Fruit fly (Drosophila melanogaster): ENCODE measurements around the gene DCX-EMAP.

DCX-EMAP gene

dm6 chr3L:14962729-14963128 is 59.1 kb downstream of the DCX-EMAP start:
- TF ChIP-seq Xbp1 (GFP tag; optimal IDR thresholded peaks at IDR 0.05) (no peak), CG1647 (GFP tag; optimal IDR thresholded peaks at IDR 0.05) (no peak), Deaf1 (tag; optimal IDR thresholded peaks at IDR 0.05) (no peak), twi (tag; optimal IDR thresholded peaks at IDR 0.05) (peak; percentile 86), pros (GFP tag; optimal IDR thresholded peaks at IDR 0.05) (peak; percentile 88), CG7745 (tag; optimal IDR thresholded peaks at IDR 0.05) (peak; percentile 37), kni (GFP tag; optimal IDR thresholded peaks at IDR 0.05) (peak; percentile 86), tll (GFP tag; optimal IDR thresholded peaks at IDR 0.05) (peak in 1 of 2 experiments; percentile 31), CG6254 (GFP tag; optimal IDR thresholded peaks at IDR 0.05) (peak; percentile 32), CG8924 (tag; optimal IDR thresholded peaks at IDR 0.05) (peak; percentile 9), cad (GFP tag; optimal IDR thresholded peaks at IDR 0.05) (peak; percentile 22), CG18599 (GFP tag; optimal IDR thresholded peaks at IDR 0.05) (no peak), sqz (GFP tag; optimal IDR thresholded peaks at IDR 0.05) (peak; percentile 18), sens (GFP tag) (peak; percentile 50), crol (GFP tag; IDR thresholded peaks at IDR 0.05) (peak; percentile 92), Atf3 (GFP tag; optimal IDR thresholded peaks at IDR 0.05) (no peak), CG11398 (GFP tag; optimal IDR thresholded peaks at IDR 0.05) (no peak), Myb (GFP tag; optimal IDR thresholded peaks at IDR 0.05) (no peak), onecut (GFP tag; IDR thresholded peaks at IDR 0.05) (peak; percentile 50; the same call in 1 of the 2 replicates), CG5953 (GFP tag; IDR thresholded peaks at IDR 0.05) (no peak), zen (tag; optimal IDR thresholded peaks at IDR 0.05) (peak; percentile 3), CG11456 (GFP tag; IDR thresholded peaks at IDR 0.05) (no peak), Dp (GFP tag; optimal IDR thresholded peaks at IDR 0.05) (no peak), Stat92E (GFP tag; optimal IDR thresholded peaks at IDR 0.05) (peak in 1 of 3 experiments; percentile 48), CG2199 (GFP tag; IDR thresholded peaks at IDR 0.05) (peak; percentile 88), nerfin-1 (tag; optimal IDR thresholded peaks at IDR 0.05) (no peak), unc-4 (GFP tag; IDR thresholded peaks at IDR 0.05; ENCODE audit: partially characterized antibody) (no peak)

dm6 chr3L:14964862-14965261 is 61.3 kb downstream of the DCX-EMAP start:
- TF ChIP-seq CG34224 (GFP tag; IDR thresholded peaks at IDR 0.05; ENCODE audit: partially characterized antibody): no peak
- no peak for TF ChIP-seq PHDP (tag; optimal IDR thresholded peaks at IDR 0.05)
- peak; percentile 77 for TF ChIP-seq CG15479 (GFP tag; optimal IDR thresholded peaks at IDR 0.05)
- TF ChIP-seq CG18262 (tag; optimal IDR thresholded peaks at IDR 0.05): no peak
- no peak for TF ChIP-seq hbn (GFP tag; IDR thresholded peaks at IDR 0.05; ENCODE audit: partially characterized antibody)
- no peak for TF ChIP-seq CG7786 (GFP tag; optimal IDR thresholded peaks at IDR 0.05)
- peak; percentile 100 for TF ChIP-seq zen (tag; optimal IDR thresholded peaks at IDR 0.05)
- TF ChIP-seq tx (GFP tag; optimal IDR thresholded peaks at IDR 0.05): no peak
- TF ChIP-seq tll (GFP tag; optimal IDR thresholded peaks at IDR 0.05): peak in 1 of 2 experiments; percentile 78
- TF ChIP-seq CG2678 (tag; optimal IDR thresholded peaks at IDR 0.05): no peak

dm6 chr3L:14966199-14966858 is 62.7 kb downstream of the DCX-EMAP start:
- TF ChIP-seq oc (tag; optimal IDR thresholded peaks at IDR 0.05) (peak; percentile 67), ATbp (GFP tag; optimal IDR thresholded peaks at IDR 0.05) (no peak), CG6175 (GFP tag; IDR thresholded peaks at IDR 0.05) (no peak), eve (GFP tag; optimal IDR thresholded peaks at IDR 0.05) (no peak), gce (GFP tag; IDR thresholded peaks at IDR 0.05) (no peak), Aef1 (GFP tag; IDR thresholded peaks at IDR 0.05) (no peak), CG3281 (GFP tag; optimal IDR thresholded peaks at IDR 0.05) (no peak), sens (GFP tag) (no peak), H15 (GFP tag; IDR thresholded peaks at IDR 0.05) (no peak), Rx (GFP tag; IDR thresholded peaks at IDR 0.05) (no peak), Kr (GFP tag; optimal IDR thresholded peaks at IDR 0.05) (peak; percentile 85), hkb (optimal IDR thresholded peaks at IDR 0.05) (no peak), hkb (GFP tag; IDR thresholded peaks at IDR 0.05) (no peak), Trl (optimal IDR thresholded peaks at IDR 0.05) (no peak), Trl (GFP tag; optimal IDR thresholded peaks at IDR 0.05) (no peak), tin (GFP tag; optimal IDR thresholded peaks at IDR 0.05) (no peak)
